Worm (Caenorhabditis elegans) whole organism, L3 larva: ENCODE data around the gene anoh-2.

Experiments used
- fkh-2 ChIP-seq: fragments of 150-350 bp; optimal IDR thresholded peaks from 2 replicates; lab custom pipeline; 2014; ENCODE audit warnings: missing biosample characterization, missing genetic modification reagents, missing genetic modification characterization
- nhr-77 ChIP-seq: fragments of 150-350 bp; optimal IDR thresholded peaks from 2 replicates; lab custom pipeline; 2014; ENCODE audit warnings: missing biosample characterization, missing genetic modification characterization
- pqm-1 ChIP-seq: fragments of 150-350 bp; optimal IDR thresholded peaks from 2 replicates; lab custom pipeline; 2017; ENCODE audit warnings: missing biosample characterization, missing genetic modification characterization, inconsistent platforms
- skn-1 ChIP-seq: fragments of 150-350 bp; optimal IDR thresholded peaks from 2 replicates; lab custom pipeline; 2014; ENCODE audit warnings: missing biosample characterization, missing genetic modification characterization
- snpc-4 ChIP-seq: fragments of 150-350 bp; optimal IDR thresholded peaks from 2 replicates; lab custom pipeline; 2014; ENCODE audit warnings: missing biosample characterization, missing genetic modification characterization
- unc-62 ChIP-seq: fragments of 150-350 bp; sonication (generic microtip); optimal IDR thresholded peaks from 4 replicates; lab custom pipeline; 2014; ENCODE audit warnings: missing biosample characterization, missing genetic modification reagents, missing genetic modification characterization

DNA sequence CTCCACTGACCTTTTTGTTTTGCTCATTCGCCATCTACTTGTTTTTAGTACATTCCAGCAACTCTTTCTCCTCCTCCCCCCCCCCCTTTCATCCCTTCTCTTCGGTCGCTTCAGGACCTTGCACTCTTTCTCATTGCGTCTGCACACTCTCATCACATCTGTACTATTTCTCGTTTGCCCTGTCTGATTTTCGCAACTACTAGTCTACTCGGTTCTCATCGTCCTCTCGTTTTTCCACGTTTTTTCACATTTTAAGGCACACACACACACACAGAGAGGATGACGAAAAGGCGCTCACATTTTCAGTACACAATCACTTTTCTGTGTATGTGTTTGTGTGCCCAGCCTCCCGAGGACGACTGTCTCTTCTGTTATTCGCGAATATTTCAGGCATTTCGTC is 37.6 kb upstream of the anoh-2 start:
- peak; percentile 62 for TF ChIP-seq snpc-4
- no peak for TF ChIP-seq fkh-2
- no peak for TF ChIP-seq nhr-77 (tag; lab: Kevin White, UChicago)
- TF ChIP-seq skn-1 (tag; lab: Kevin White, UChicago), result peak; percentile 57
- no peak for TF ChIP-seq unc-62 (GFP tag; lab: Kevin White, UChicago)
- peak; percentile 74 for TF ChIP-seq pqm-1 (tag; lab: Kevin White, UChicago)
